Worm (Caenorhabditis elegans) whole organism, L3 larva: Measurements from ENCODE around the gene ceh-16.

Experiments used
- ZK546.5 ChIP-seq: sonication (generic microtip); optimal IDR thresholded peaks from 2 replicates; lab custom pipeline; 2017; ENCODE audit warnings: missing biosample characterization, missing genetic modification characterization
- aly-2 ChIP-seq: fragments of 150-350 bp; optimal IDR thresholded peaks from 2 replicates; lab custom pipeline; 2014; ENCODE audit warnings: missing biosample characterization, missing genetic modification characterization
- ama-1 ChIP-seq: fragments of 150-350 bp; optimal IDR thresholded peaks from 2 replicates; lab custom pipeline; 2018
- ceh-28 ChIP-seq: fragments of 150-350 bp; optimal IDR thresholded peaks from 2 replicates; lab custom pipeline; 2014; ENCODE audit warnings: missing biosample characterization, missing genetic modification reagents, missing genetic modification characterization
- ceh-82 ChIP-seq: fragments of 150-350 bp; optimal IDR thresholded peaks from 2 replicates; lab custom pipeline; 2014; ENCODE audit warnings: missing biosample characterization, missing genetic modification characterization
- daf-12 ChIP-seq: fragments of 150-350 bp; optimal IDR thresholded peaks from 2 replicates; lab custom pipeline; 2014; ENCODE audit warnings: missing biosample characterization, missing genetic modification reagents, missing genetic modification characterization
- egl-27 ChIP-seq: sonication (generic microtip); optimal IDR thresholded peaks from 4 replicates; lab custom pipeline; 2017; ENCODE audit warnings: missing biosample characterization, missing genetic modification reagents, missing genetic modification characterization
- egl-5 ChIP-seq: fragments of 150-350 bp; optimal IDR thresholded peaks from 2 replicates; lab custom pipeline; 2017; ENCODE audit warnings: missing biosample characterization, missing genetic modification reagents, missing genetic modification characterization, inconsistent platforms
- elt-1 ChIP-seq: fragments of 150-350 bp; optimal IDR thresholded peaks from 2 replicates; lab custom pipeline; 2014; ENCODE audit warnings: missing biosample characterization, missing genetic modification characterization
- elt-3 ChIP-seq, 3 experiments: fragments of 150-350 bp in 1 of 3; sonication (generic microtip) in 2 of 3; optimal IDR thresholded peaks; 2 replicates in 2 of 3; 4 replicates in 1 of 3; lab custom pipeline; 2014 to 2017; ENCODE audit warnings: missing biosample characterization in 3 of 3, missing genetic modification characterization in 3 of 3
- eor-1 ChIP-seq, 2 experiments: fragments of 150-350 bp; optimal IDR thresholded peaks; 2 replicates each; lab custom pipeline; 2014 to 2018; ENCODE audit warnings: missing biosample characterization in 2 of 2, missing genetic modification characterization in 2 of 2
- fkh-10 ChIP-seq: sonication (generic microtip); optimal IDR thresholded peaks from 2 replicates; lab custom pipeline; 2017; ENCODE audit warnings: missing biosample characterization, missing genetic modification reagents, missing genetic modification characterization
- fkh-2 ChIP-seq: fragments of 150-350 bp; optimal IDR thresholded peaks from 2 replicates; lab custom pipeline; 2014; ENCODE audit warnings: missing biosample characterization, missing genetic modification reagents, missing genetic modification characterization
- fos-1 ChIP-seq: fragments of 150-350 bp; optimal IDR thresholded peaks from 2 replicates; lab custom pipeline; 2014; ENCODE audit warnings: missing biosample characterization, missing genetic modification characterization
- hmg-11 ChIP-seq: sonication (generic microtip); optimal IDR thresholded peaks from 2 replicates; lab custom pipeline; 2016; ENCODE audit warnings: missing genetic modification characterization, missing compliant biosample characterization
- lin-15B ChIP-seq: fragments of 150-350 bp; optimal IDR thresholded peaks from 2 replicates; lab custom pipeline; 2014; ENCODE audit warnings: missing biosample characterization, missing genetic modification characterization
- lin-39 ChIP-seq: fragments of 150-350 bp; optimal IDR thresholded peaks from 2 replicates; lab custom pipeline; 2018; ENCODE audit warnings: missing biosample characterization, missing genetic modification reagents, missing genetic modification characterization
- lsy-12 ChIP-seq: sonication (generic microtip); optimal IDR thresholded peaks from 2 replicates; lab custom pipeline; 2016; ENCODE audit warnings: mild to moderate bottlenecking, missing genetic modification characterization, missing compliant biosample characterization
- mdl-1 ChIP-seq: fragments of 150-350 bp; optimal IDR thresholded peaks from 2 replicates; lab custom pipeline; 2014; ENCODE audit warnings: missing biosample characterization, missing genetic modification characterization
- mml-1 ChIP-seq: fragments of 150-350 bp; sonication (generic microtip); optimal IDR thresholded peaks from 3 replicates; lab custom pipeline; 2014; ENCODE audit warnings: missing biosample characterization, missing genetic modification characterization
- nfya-1 ChIP-seq: sonication (generic microtip); optimal IDR thresholded peaks from 2 replicates; lab custom pipeline; 2017; ENCODE audit warnings: missing genetic modification characterization, mild to moderate bottlenecking, missing compliant biosample characterization, antibody characterized with exemption, moderate library complexity; ENCODE audit not compliant: insufficient read depth
- nhr-11 ChIP-seq: fragments of 150-350 bp; optimal IDR thresholded peaks from 2 replicates; lab custom pipeline; 2014; ENCODE audit warnings: missing biosample characterization, missing genetic modification characterization
- nhr-12 ChIP-seq: fragments of 150-350 bp; optimal IDR thresholded peaks from 2 replicates; lab custom pipeline; 2014; ENCODE audit warnings: missing biosample characterization, missing genetic modification characterization
- nhr-23 ChIP-seq: fragments of 150-350 bp; optimal IDR thresholded peaks from 2 replicates; lab custom pipeline; 2014; ENCODE audit warnings: missing biosample characterization, missing genetic modification reagents, missing genetic modification characterization
- nhr-25 ChIP-seq: sonication (generic microtip); optimal IDR thresholded peaks from 2 replicates; lab custom pipeline; 2017; ENCODE audit warnings: missing biosample characterization, missing genetic modification characterization
- nhr-28 ChIP-seq: fragments of 150-350 bp; optimal IDR thresholded peaks from 2 replicates; lab custom pipeline; 2014; ENCODE audit warnings: missing biosample characterization, missing genetic modification characterization
- nhr-67 ChIP-seq: fragments of 150-350 bp; optimal IDR thresholded peaks from 2 replicates; lab custom pipeline; 2014; ENCODE audit warnings: missing biosample characterization, missing genetic modification characterization
- nhr-76 ChIP-seq: fragments of 150-350 bp; sonication (generic microtip); optimal IDR thresholded peaks from 5 replicates; lab custom pipeline; 2014; ENCODE audit warnings: missing biosample characterization, missing genetic modification characterization
- nhr-77 ChIP-seq: fragments of 150-350 bp; optimal IDR thresholded peaks from 2 replicates; lab custom pipeline; 2014; ENCODE audit warnings: missing biosample characterization, missing genetic modification characterization
- pha-4 ChIP-seq: fragments of 150-350 bp; optimal IDR thresholded peaks from 2 replicates; lab custom pipeline; 2014; ENCODE audit warnings: missing biosample characterization, missing genetic modification reagents, missing genetic modification characterization
- sea-2 ChIP-seq: fragments of 150-350 bp; sonication (generic microtip); optimal IDR thresholded peaks from 4 replicates; lab custom pipeline; 2014; ENCODE audit warnings: missing biosample characterization, missing genetic modification reagents, missing genetic modification characterization
- skn-1 ChIP-seq: fragments of 150-350 bp; optimal IDR thresholded peaks from 2 replicates; lab custom pipeline; 2014; ENCODE audit warnings: missing biosample characterization, missing genetic modification characterization
- snpc-4 ChIP-seq: fragments of 150-350 bp; optimal IDR thresholded peaks from 2 replicates; lab custom pipeline; 2014; ENCODE audit warnings: missing biosample characterization, missing genetic modification characterization
- tbx-2 ChIP-seq: sonication (generic microtip); optimal IDR thresholded peaks from 2 replicates; lab custom pipeline; 2016; ENCODE audit warnings: mild to moderate bottlenecking, missing genetic modification characterization, missing compliant biosample characterization
- unc-39 ChIP-seq: sonication (generic microtip); optimal IDR thresholded peaks from 4 replicates; lab custom pipeline; 2017; ENCODE audit warnings: missing biosample characterization, missing genetic modification characterization
- ztf-11 ChIP-seq: fragments of 150-350 bp; optimal IDR thresholded peaks from 2 replicates; lab custom pipeline; 2014; ENCODE audit warnings: missing biosample characterization, missing genetic modification characterization

The ceh-16 gene

DNA sequence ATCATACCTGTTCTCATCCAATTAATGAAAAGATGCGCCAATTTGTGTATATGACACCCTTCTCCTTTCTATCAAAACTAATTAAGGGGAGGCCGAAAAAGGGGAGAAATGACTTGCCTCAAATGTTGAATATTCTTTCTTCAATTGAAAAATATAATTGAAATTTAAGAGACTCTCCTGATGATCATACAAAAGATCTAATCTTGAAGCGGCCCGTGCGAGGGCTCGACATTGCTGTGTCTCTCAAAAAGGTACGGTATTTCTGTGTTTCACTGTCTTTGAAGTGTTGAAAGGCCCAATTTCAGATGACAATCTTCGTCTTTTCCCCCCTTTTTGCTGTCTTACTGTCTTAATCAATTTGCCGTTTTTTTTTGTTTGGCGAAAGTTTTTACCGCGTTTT, 1.5 kb upstream of the ceh-16 start:
- no peak for TF ChIP-seq elt-3 (tag; optimal IDR thresholded peaks at IDR 0.05; lab: Kevin White, UChicago)
- TF ChIP-seq ceh-28 (tag; lab: Kevin White, UChicago): no peak
- no peak for TF ChIP-seq lin-39 (tag; lab: Kevin White, UChicago)
- no peak for TF ChIP-seq egl-27 (tag; lab: Kevin White, UChicago)
- TF ChIP-seq fkh-10 (GFP tag; lab: Kevin White, UChicago): no peak
- TF ChIP-seq nhr-77 (tag; lab: Kevin White, UChicago): no peak
- TF ChIP-seq skn-1 (tag; lab: Kevin White, UChicago): no peak
- no peak for TF ChIP-seq lin-15B (tag; lab: Kevin White, UChicago)
- peak; percentile 87 for TF ChIP-seq nfya-1
- TF ChIP-seq nhr-23 (tag; lab: Kevin White, UChicago): peak; percentile 30
- TF ChIP-seq sea-2 (GFP tag; lab: Kevin White, UChicago): no peak
- TF ChIP-seq nhr-28 (tag; lab: Kevin White, UChicago): no peak
- no peak for TF ChIP-seq nhr-67 (tag; lab: Kevin White, UChicago)
- no peak for TF ChIP-seq fkh-2 (tag; lab: Kevin White, UChicago)
- TF ChIP-seq eor-1 (tag; optimal IDR thresholded peaks at IDR 0.05; lab: Kevin White, UChicago): no peak
- no peak for TF ChIP-seq ztf-11 (tag; lab: Kevin White, UChicago)
- TF ChIP-seq mdl-1 (tag; lab: Kevin White, UChicago): no peak
- TF ChIP-seq aly-2 (tag; lab: Kevin White, UChicago): no peak
- TF ChIP-seq unc-39 (tag; lab: Kevin White, UChicago): no peak
- peak; percentile 42 for TF ChIP-seq nhr-25 (tag; lab: Kevin White, UChicago)
- peak; percentile 94 for TF ChIP-seq elt-1 (tag; lab: Kevin White, UChicago)

DNA sequence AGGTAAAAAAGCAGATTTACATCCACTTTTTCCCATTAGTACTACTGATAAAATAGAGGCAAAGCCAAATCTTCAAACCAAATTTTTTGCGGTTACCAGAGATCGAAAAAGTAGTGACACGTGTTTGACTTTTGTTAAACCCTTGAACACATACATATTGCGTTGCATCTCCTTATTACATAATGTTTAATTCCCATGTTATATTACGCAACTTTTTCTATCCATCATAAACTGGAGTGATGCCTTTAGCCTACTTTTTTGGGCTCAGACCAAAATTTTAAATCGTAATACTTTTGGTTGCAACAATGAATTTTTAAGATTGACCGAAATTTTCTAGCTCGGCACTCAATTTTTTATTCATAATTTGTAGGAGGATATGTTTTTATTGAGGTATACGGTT, 553 bp upstream of the ceh-16 start:
- TF ChIP-seq nhr-77 (tag; lab: Kevin White, UChicago) (no peak), pha-4 (tag; lab: Kevin White, UChicago) (no peak), ZK546.5 (tag; lab: Kevin White, UChicago) (no peak), mdl-1 (tag; lab: Kevin White, UChicago) (no peak), nhr-12 (no peak), nhr-76 (tag; lab: Kevin White, UChicago) (no peak), ceh-28 (tag; lab: Kevin White, UChicago) (no peak), mml-1 (tag; lab: Kevin White, UChicago) (no peak), ama-1 (lab: Kevin White, UChicago) (no peak), snpc-4 (tag; lab: Kevin White, UChicago) (no peak), fos-1 (tag; lab: Kevin White, UChicago) (no peak), elt-1 (tag; lab: Kevin White, UChicago) (no peak), eor-1 (tag; optimal IDR thresholded peaks at IDR 0.05; lab: Kevin White, UChicago) (no peak), egl-5 (no peak), ceh-82 (no peak), lsy-12 (no peak), nhr-28 (tag; lab: Kevin White, UChicago) (no peak), tbx-2 (no peak), daf-12 (tag; lab: Kevin White, UChicago) (no peak), fkh-2 (tag; lab: Kevin White, UChicago) (no peak)

DNA sequence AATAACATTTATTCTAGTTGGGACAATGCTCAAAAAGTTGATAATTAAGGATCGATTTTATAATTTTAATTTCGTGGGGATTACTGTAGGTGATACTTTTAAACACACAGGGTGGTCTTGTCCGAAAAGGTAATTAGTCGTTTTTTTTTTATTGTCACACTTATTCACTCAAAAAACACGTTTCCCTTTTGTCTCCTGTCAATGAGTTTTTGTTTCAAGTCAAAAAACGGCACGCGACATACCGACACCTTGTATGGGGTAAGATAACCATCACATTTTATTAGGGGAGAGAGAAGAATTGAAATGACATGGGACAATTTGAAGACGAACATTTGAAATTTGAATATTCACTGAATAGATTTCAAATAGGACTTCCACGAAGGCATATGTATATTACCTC, 2.6 kb downstream of the ceh-16 start:
- TF ChIP-seq elt-1 (tag; lab: Kevin White, UChicago) (peak; percentile 16), nhr-11 (tag; lab: Kevin White, UChicago) (no peak), nhr-25 (tag; lab: Kevin White, UChicago) (peak; percentile 57), hmg-11 (tag; lab: Kevin White, UChicago) (no peak)

DNA sequence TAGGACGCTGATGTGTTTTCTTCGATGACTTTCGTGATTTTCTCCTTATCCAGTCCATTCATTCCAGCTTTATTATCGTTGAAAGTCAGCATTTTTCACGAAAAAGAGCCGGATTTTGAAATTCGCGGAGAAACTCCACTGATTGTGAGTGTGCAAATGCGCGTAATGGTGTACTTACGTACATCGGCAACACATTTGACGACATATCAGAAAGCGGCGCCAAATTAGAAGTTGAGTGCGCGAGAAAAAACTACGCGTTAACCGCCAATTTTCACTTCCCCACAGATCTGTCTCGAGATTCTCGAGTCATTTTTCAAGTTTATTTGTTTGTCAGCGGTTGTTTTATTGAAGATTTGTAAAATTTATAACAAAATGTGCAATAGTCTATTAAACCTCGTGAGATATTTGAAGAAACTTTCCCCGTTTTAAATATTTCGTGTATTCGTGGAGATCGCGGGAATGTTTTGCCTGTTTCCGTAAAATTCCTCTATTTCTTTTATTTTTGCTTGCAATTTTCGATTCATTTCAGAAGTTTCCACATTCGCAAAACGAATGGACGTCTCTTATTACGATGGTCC, 6.0 kb downstream of the ceh-16 start, which contains the start of the genes polk-1 and gpr-1:
polk-1 (minus strand) TSS at position 186 of the 578 bp plus-strand sequence.
gpr-1 (plus strand) TSS at position 528 of the 578 bp plus-strand sequence.
- TF ChIP-seq lin-15B (tag; lab: Kevin White, UChicago) (peak; percentile 57), fkh-10 (GFP tag; lab: Kevin White, UChicago) (no peak), pha-4 (tag; lab: Kevin White, UChicago) (no peak), nhr-67 (tag; lab: Kevin White, UChicago) (no peak), nfya-1 (peak; percentile 36), lin-39 (tag; lab: Kevin White, UChicago) (peak; percentile 6), daf-12 (tag; lab: Kevin White, UChicago) (no peak), skn-1 (tag; lab: Kevin White, UChicago) (no peak), ZK546.5 (tag; lab: Kevin White, UChicago) (no peak)
